Worm (Caenorhabditis elegans): Measurements from ENCODE around the gene F10C1.8.

- TF ChIP-seq hmg-1.2 (GFP tag; IDR thresholded peaks at IDR 0.05) (no peak), nhr-80 (tag; optimal IDR thresholded peaks at IDR 0.05) (peak; percentile 34), pha-4 (tag; optimal IDR thresholded peaks at IDR 0.05) (no peak)
Measured at ce11 chrII:5805303-5805702, 51.0 kb downstream of the F10C1.8 start, which contains the start of gene K05F1.10.

Data from whole organism, young adult.